Worm (Caenorhabditis elegans) whole organism, L1 larva: Measurements from ENCODE around the gene W02D7.11.

Experiments used
- elt-2 ChIP-seq: sonication (generic microtip); optimal IDR thresholded peaks from 2 replicates; lab custom pipeline; 2016; ENCODE audit warnings: missing genetic modification characterization, mild to moderate bottlenecking, inconsistent platforms, missing compliant biosample characterization, missing genetic modification reagents
- elt-3 ChIP-seq, 6 experiments: fragments of 150-350 bp in 1 of 6; sonication (generic microtip); optimal IDR thresholded peaks; 2 replicates each; lab custom pipeline; 2017 to 2018; ENCODE audit warnings: missing biosample characterization in 6 of 6, missing genetic modification characterization in 6 of 6, inconsistent platforms in 1 of 6
- lsy-2 ChIP-seq, 2 experiments: fragments of 150-350 bp; optimal IDR thresholded peaks; 2 replicates each; lab custom pipeline; 2014; ENCODE audit warnings: missing biosample characterization in 2 of 2, missing genetic modification characterization in 2 of 2
- mdl-1 ChIP-seq, 2 experiments: fragments of 150-350 bp; optimal IDR thresholded peaks; 2 replicates each; lab custom pipeline; 2014 to 2017; ENCODE audit warnings: missing biosample characterization in 2 of 2, missing genetic modification characterization in 2 of 2, inconsistent platforms in 1 of 2
- nhr-28 ChIP-seq: fragments of 150-350 bp; optimal IDR thresholded peaks from 2 replicates; lab custom pipeline; 2014; ENCODE audit warnings: missing biosample characterization, missing genetic modification characterization
- nhr-76 ChIP-seq: sonication (generic microtip); optimal IDR thresholded peaks from 2 replicates; lab custom pipeline; 2017; ENCODE audit warnings: missing biosample characterization, missing genetic modification characterization
- pqm-1 ChIP-seq: sonication (generic microtip); optimal IDR thresholded peaks from 3 replicates; lab custom pipeline; 2017; ENCODE audit warnings: missing biosample characterization, missing genetic modification characterization
- tbx-2 ChIP-seq: sonication (generic microtip); optimal IDR thresholded peaks from 2 replicates; lab custom pipeline; 2016; ENCODE audit warnings: missing genetic modification characterization, missing compliant biosample characterization

- TF ChIP-seq lsy-2 (tag; optimal IDR thresholded peaks at IDR 0.05; lab: Kevin White, UChicago), result no peak
- TF ChIP-seq elt-2, result peak; percentile 95
- TF ChIP-seq nhr-76, result no peak
- no peak for TF ChIP-seq pqm-1 (tag; lab: Kevin White, UChicago)
- no peak for TF ChIP-seq tbx-2 (tag; lab: Kevin White, UChicago)
- TF ChIP-seq mdl-1 (tag; optimal IDR thresholded peaks at IDR 0.05; lab: Kevin White, UChicago), result no peak
- no peak for TF ChIP-seq elt-3 (tag; optimal IDR thresholded peaks at IDR 0.05; lab: Kevin White, UChicago)
- TF ChIP-seq nhr-28 (tag; lab: Kevin White, UChicago), result no peak
These were observed 37.0 kb downstream of the W02D7.11 start for ce11 chrV:8267275-8267674.
